Worm (Caenorhabditis elegans) whole organism, L3 larva: Measurements from ENCODE around the gene srh-185.

ENCODE experiments used
- ZK546.5 ChIP-seq: sonication (generic microtip); optimal IDR thresholded peaks from 2 replicates; lab custom pipeline; 2017; ENCODE audit warnings: missing biosample characterization, missing genetic modification characterization
- ama-1 ChIP-seq: fragments of 150-350 bp; optimal IDR thresholded peaks from 2 replicates; lab custom pipeline; 2018
- egl-27 ChIP-seq: sonication (generic microtip); optimal IDR thresholded peaks from 4 replicates; lab custom pipeline; 2017; ENCODE audit warnings: missing biosample characterization, missing genetic modification reagents, missing genetic modification characterization
- fkh-10 ChIP-seq: sonication (generic microtip); optimal IDR thresholded peaks from 2 replicates; lab custom pipeline; 2017; ENCODE audit warnings: missing biosample characterization, missing genetic modification reagents, missing genetic modification characterization
- hmg-11 ChIP-seq: sonication (generic microtip); optimal IDR thresholded peaks from 2 replicates; lab custom pipeline; 2016; ENCODE audit warnings: missing genetic modification characterization, missing compliant biosample characterization
- jun-1 ChIP-seq: fragments of 150-350 bp; optimal IDR thresholded peaks from 2 replicates; lab custom pipeline; 2014; ENCODE audit warnings: missing biosample characterization, missing genetic modification reagents, missing genetic modification characterization
- lin-15B ChIP-seq: fragments of 150-350 bp; optimal IDR thresholded peaks from 2 replicates; lab custom pipeline; 2014; ENCODE audit warnings: missing biosample characterization, missing genetic modification characterization
- nhr-12 ChIP-seq: fragments of 150-350 bp; optimal IDR thresholded peaks from 2 replicates; lab custom pipeline; 2014; ENCODE audit warnings: missing biosample characterization, missing genetic modification characterization
- nhr-237 ChIP-seq: fragments of 150-350 bp; optimal IDR thresholded peaks from 2 replicates; lab custom pipeline; 2014; ENCODE audit warnings: missing biosample characterization, missing genetic modification characterization
- sea-2 ChIP-seq: fragments of 150-350 bp; sonication (generic microtip); optimal IDR thresholded peaks from 4 replicates; lab custom pipeline; 2014; ENCODE audit warnings: missing biosample characterization, missing genetic modification reagents, missing genetic modification characterization
- skn-1 ChIP-seq: fragments of 150-350 bp; optimal IDR thresholded peaks from 2 replicates; lab custom pipeline; 2014; ENCODE audit warnings: missing biosample characterization, missing genetic modification characterization
- snpc-4 ChIP-seq: fragments of 150-350 bp; optimal IDR thresholded peaks from 2 replicates; lab custom pipeline; 2014; ENCODE audit warnings: missing biosample characterization, missing genetic modification characterization
- unc-39 ChIP-seq: sonication (generic microtip); optimal IDR thresholded peaks from 4 replicates; lab custom pipeline; 2017; ENCODE audit warnings: missing biosample characterization, missing genetic modification characterization
- unc-62 ChIP-seq: fragments of 150-350 bp; sonication (generic microtip); optimal IDR thresholded peaks from 4 replicates; lab custom pipeline; 2014; ENCODE audit warnings: missing biosample characterization, missing genetic modification reagents, missing genetic modification characterization

DNA sequence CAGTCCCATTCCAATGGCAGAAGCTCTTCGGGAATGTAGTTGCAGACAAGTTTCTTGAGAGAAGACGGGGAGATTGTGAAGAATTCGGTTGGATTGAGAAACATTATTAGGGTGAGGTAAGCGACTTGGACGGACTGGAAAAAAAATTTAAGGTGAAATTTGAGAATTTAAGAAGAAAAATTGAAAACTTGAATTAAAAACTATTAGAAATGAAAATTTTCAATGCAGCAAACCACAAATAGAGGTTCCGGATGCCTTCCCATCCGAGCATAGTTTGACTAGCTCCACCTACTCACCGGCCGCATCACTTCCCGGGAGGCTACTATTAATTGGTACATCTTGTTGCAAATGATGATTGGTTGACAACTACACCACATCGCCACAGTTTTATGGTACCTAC is 47.7 kb downstream of the srh-185 start, which contains the start of gene Y73C8C.8:
- TF ChIP-seq lin-15B (tag; lab: Kevin White, UChicago) (no peak), skn-1 (tag; lab: Kevin White, UChicago) (no peak), ama-1 (no peak), snpc-4 (tag; lab: Kevin White, UChicago) (no peak), jun-1 (no peak), fkh-10 (GFP tag; lab: Kevin White, UChicago) (no peak), unc-39 (tag; lab: Kevin White, UChicago) (no peak), ZK546.5 (no peak), unc-62 (GFP tag; lab: Kevin White, UChicago) (no peak), hmg-11 (tag; lab: Kevin White, UChicago) (no peak), nhr-237 (no peak), sea-2 (GFP tag; lab: Kevin White, UChicago) (no peak), egl-27 (no peak), nhr-12 (no peak)
